Worm (Caenorhabditis elegans) whole organism, dauer: ENCODE data around the gene T27A10.5.

Experiments used
- unc-62 ChIP-seq: sonication (generic microtip); optimal IDR thresholded peaks from 2 replicates; lab custom pipeline; 2017; ENCODE audit warnings: missing biosample characterization, missing genetic modification reagents, missing genetic modification characterization

Gene T27A10.5

DNA sequence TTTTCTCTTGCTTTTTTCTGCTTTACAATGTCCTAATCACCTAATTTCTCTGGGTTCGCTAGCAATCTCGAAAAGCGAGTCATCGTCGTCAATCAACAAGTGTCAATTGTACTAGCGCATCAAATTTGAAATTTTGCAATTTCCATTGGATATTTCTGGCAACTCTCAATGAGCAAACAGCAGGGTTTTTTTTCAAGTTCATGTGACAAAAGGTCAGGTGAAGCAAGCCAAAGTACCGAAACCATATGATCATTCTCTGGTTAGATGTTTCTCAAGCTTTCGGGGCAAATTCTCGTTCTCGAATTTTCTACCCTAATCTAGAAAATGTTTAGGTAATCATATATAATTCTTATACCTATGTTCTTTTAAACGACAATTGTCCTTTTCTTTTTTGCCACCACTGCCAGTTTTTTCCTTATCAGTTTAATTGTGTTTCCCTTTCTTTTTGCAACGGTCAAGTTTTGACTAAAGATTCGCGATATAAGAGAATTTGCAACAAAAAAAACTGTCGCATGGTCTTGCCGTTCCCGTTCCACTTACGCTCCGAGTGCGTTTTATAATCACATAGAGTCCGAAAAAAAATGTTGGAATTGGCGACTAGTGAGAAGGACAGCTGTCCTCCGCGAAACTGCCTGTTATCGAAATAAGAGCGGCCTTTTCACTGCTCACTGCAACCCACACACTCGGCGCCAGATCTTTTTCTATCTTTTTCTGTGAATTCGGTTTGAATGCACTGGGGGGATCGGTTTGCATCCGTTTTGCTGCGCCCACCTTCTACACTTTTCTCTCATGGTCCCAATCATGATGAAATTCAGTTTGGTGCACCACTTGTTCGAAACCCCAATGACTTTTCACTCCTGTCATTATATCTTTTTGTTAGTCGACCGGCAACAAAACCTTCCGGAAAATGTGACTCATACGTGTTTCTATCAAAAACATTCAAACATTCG, 36.8 kb downstream of the T27A10.5 start:
- no peak for TF ChIP-seq unc-62 (GFP tag; lab: Kevin White, UChicago)

DNA sequence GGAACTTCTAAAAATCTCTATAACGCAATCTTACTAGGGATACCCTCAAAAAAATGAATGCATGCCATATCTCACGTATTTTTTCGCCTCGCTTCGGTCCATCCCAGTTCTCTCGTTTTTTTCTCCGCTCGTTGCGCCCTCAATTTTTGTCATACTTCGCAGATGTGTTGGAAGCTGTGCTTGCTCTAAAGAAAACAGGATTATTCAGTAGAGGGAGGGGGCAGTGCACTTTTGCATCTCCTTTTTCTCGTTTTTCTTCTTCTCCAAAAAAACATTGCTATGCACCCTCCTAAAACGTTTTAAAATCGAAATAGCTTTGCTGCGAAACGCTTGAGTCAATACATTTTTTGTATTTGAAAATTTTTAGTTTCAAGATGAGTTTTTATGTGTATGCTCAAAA, 37.9 kb downstream of the T27A10.5 start:
- TF ChIP-seq unc-62 (GFP tag; lab: Kevin White, UChicago) = no peak

DNA sequence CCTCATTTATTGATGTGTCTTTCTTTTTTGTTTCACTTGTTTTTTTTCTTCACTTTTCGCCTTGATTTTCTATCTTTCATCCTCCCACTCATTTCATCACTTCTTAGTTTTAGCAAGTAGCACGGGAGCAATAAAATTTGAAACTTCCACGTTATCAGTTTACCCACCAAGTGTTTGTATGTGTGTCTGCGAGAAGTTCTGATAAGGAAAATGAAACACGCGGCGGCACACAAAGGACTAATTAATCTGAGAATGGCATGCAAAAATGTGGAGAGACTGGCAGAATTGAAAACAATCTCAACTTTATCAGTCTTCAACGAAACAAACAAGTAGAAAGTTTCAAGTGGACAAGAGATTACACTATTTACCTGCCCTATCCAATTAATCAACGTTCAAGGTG, 39.2 kb downstream of the T27A10.5 start:
- no peak for TF ChIP-seq unc-62 (GFP tag; lab: Kevin White, UChicago)

DNA sequence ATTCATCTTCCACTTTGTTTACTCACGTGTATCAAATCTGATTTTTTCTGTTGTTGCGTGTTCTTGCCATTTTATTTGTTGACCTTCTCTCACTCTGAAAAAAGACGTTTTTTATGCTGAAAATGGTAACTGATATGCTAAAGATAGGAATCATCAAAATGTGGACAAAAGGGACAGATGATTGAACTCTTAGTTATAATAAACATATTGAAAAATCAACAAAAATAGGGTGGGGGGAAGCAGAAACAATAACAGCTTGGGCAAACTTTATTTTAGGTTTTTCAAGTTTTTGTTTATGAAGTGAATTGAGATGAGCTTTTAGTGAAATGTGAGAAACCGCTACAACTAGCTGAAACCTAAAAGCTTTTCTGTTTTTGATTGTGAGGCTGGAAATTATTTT, 40.5 kb downstream of the T27A10.5 start, which contains the start of gene F56B6.6:
Gene F56B6.6 (minus strand): TSS at position 101 of the 400 bp plus-strand sequence.
- TF ChIP-seq unc-62 (GFP tag; lab: Kevin White, UChicago) = no peak

DNA sequence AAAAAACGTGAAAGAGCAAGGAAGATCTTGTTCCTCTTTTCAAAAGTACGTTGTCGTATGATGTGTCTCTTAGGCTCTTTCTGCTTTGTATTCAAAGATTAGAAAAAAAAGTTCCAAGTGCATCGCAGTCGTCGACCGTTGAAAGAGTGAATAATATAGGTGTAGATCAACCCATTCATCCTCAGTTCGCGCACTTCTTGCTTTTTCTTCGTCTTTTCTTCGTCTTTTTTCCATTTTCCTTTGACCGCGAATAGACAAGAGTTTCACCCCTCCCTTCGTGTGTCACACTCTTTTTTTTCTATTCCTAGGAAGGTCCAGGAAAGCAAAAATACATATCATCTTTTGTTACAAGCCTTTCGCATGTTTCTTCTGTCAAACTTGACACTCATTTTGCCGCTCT, 46.7 kb downstream of the T27A10.5 start:
- TF ChIP-seq unc-62 (GFP tag; lab: Kevin White, UChicago) = no peak
